Worm (Caenorhabditis elegans) whole organism, early embryonic: ENCODE measurements around the gene cut-2.

Experiments
- F13C5.2 ChIP-seq: sonication (generic microtip); optimal IDR thresholded peaks from 2 replicates; lab custom pipeline; 2017; ENCODE audit warnings: mild to moderate bottlenecking, missing genetic modification characterization, inconsistent platforms, missing compliant biosample characterization
- ama-1 ChIP-seq: fragments of 150-350 bp; optimal IDR thresholded peaks from 2 replicates; lab custom pipeline; 2014
- ceh-13 ChIP-seq: fragments of 200-800 bp; sonication (Bioruptor generic); optimal IDR thresholded peaks from 2 replicates; lab custom pipeline; 2018; ENCODE audit warnings: mild to moderate bottlenecking, missing genetic modification characterization, missing compliant biosample characterization
- ets-7 ChIP-seq: sonication (generic microtip); optimal IDR thresholded peaks from 2 replicates; lab custom pipeline; 2016; ENCODE audit warnings: missing genotype, missing genetic modification characterization, missing compliant biosample characterization
- flt-1 ChIP-seq: fragments of 200-800 bp; sonication (Bioruptor generic); IDR thresholded peaks from 2 replicates; pipeline ENCODE4 v1.3.6; 2022; ENCODE audit warnings: missing genetic modification characterization, missing compliant biosample characterization
- pes-1 ChIP-seq: fragments of 200-800 bp; sonication (Bioruptor generic); IDR thresholded peaks from 2 replicates; pipeline ENCODE4 v1.3.6; 2022; ENCODE audit warnings: missing genetic modification reagents, missing genetic modification characterization, missing compliant biosample characterization
- sea-1 ChIP-seq: fragments of 200-800 bp; sonication (Bioruptor generic); conservative IDR thresholded peaks from 2 replicates; pipeline ENCODE4 v1.3.6; 2022; ENCODE audit warnings: missing genetic modification characterization, missing compliant biosample characterization
- tbx-11 ChIP-seq: fragments of 200-800 bp; sonication (Bioruptor generic); IDR thresholded peaks from 2 replicates; pipeline ENCODE4 v1.3.6; 2022; ENCODE audit warnings: missing genetic modification characterization, missing compliant biosample characterization

ce11 chrV:13367024-13367423 lies 47.7 kb upstream of the cut-2 start, which contains the start of gene srx-125:
- TF ChIP-seq ets-7 = no peak
- TF ChIP-seq pes-1 (GFP tag; lab: Robert Waterston, UW) = no peak
- TF ChIP-seq ama-1 (lab: Kevin White, UChicago) = no peak
- no peak for TF ChIP-seq F13C5.2 (tag; lab: Kevin White, UChicago)
- no peak for TF ChIP-seq sea-1 (GFP tag; lab: Robert Waterston, UW)
- TF ChIP-seq ceh-13 = no peak
- TF ChIP-seq flt-1 (GFP tag; lab: Robert Waterston, UW) = no peak
- no peak for TF ChIP-seq tbx-11 (GFP tag; lab: Robert Waterston, UW)
